Fruit fly (Drosophila melanogaster): Measurements from ENCODE around the gene CG31174.

Gene CG31174

DNA sequence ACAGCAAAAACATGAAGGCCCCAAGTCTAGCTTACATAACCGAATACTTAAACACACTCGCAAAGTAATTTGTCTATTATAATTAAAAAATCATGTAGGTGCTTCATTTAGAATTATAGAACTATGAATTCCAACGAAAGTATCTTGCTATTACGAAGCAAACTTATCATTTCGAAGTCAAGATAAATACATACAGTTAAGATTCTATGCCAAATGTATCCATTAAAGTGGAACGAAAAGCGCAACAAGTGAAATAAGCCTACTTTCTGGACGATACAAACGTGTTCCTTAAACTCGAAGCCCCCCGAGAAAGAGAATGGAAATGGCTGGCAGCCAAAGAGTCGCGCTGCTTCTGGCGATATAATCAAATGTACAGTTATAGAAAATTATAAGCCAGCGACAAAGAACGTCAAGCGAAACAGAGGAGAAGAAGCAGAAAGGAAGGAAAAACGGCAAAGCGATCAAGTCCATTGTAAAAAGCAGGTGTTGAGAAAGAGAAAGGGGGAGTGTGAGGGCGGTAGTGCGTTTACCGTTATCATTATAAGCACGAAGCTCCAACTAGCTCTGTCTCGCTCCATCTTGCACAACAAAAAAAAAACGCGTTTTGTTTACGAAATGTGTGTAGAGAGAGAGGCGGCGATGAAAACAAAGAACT is 16.6 kb downstream of the CG31174 start:
- TF ChIP-seq CTCF (optimal IDR thresholded peaks at IDR 0.05) = no peak
- no peak for TF ChIP-seq CG8478 (optimal IDR thresholded peaks at IDR 0.05)

dm6 chr3R:21851592-21852578 is 17.4 kb downstream of the CG31174 start:
- no peak for TF ChIP-seq CTCF (optimal IDR thresholded peaks at IDR 0.05)
- TF ChIP-seq CG8478 (optimal IDR thresholded peaks at IDR 0.05) = no peak

- TF ChIP-seq CTCF (optimal IDR thresholded peaks at IDR 0.05) = peak in 1 of 2 experiments; percentile 6
- no peak for TF ChIP-seq CG8478 (optimal IDR thresholded peaks at IDR 0.05)
These were observed 19.3 kb downstream of the CG31174 start for dm6 chr3R:21849988-21850460.

dm6 chr3R:21848987-21849442 is 20.3 kb downstream of the CG31174 start:
- TF ChIP-seq CTCF (optimal IDR thresholded peaks at IDR 0.05) = no peak
- no peak for TF ChIP-seq CG8478 (optimal IDR thresholded peaks at IDR 0.05)

- TF ChIP-seq CTCF (optimal IDR thresholded peaks at IDR 0.05) (no peak), CG8478 (optimal IDR thresholded peaks at IDR 0.05) (no peak)
These were observed 21.0 kb downstream of the CG31174 start for dm6 chr3R:21848271-21848670.

dm6 chr3R:21847438-21847837 is 21.9 kb downstream of the CG31174 start:
- TF ChIP-seq CG8478 (optimal IDR thresholded peaks at IDR 0.05) (no peak), CTCF (optimal IDR thresholded peaks at IDR 0.05) (no peak)

DNA sequence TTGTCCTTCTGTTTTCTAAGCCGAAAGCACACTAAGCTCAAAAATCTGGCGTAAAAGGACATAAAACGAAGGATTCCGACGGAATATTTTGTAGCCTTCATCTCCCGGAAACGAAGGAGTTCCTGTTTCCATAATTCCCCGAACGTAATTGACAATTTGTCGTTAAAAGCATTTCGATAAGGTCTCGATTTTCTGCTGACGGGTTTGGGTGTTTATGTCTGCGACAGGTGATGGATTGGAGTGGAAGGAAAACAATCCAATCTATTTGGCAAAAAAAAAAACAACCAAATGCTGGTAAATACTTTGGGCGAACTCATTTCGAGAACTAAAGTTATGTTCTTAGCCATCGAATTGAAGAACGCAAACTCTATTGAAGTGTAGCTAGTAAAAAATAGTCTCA is 22.8 kb downstream of the CG31174 start, which contains the start of gene Gr93d:
Gr93d (minus strand) TSS at position 101 of the 400 bp plus-strand sequence.
- no peak for TF ChIP-seq CTCF (optimal IDR thresholded peaks at IDR 0.05)
- no peak for TF ChIP-seq CG8478 (optimal IDR thresholded peaks at IDR 0.05)

- TF ChIP-seq CTCF (optimal IDR thresholded peaks at IDR 0.05) (no peak), CG8478 (optimal IDR thresholded peaks at IDR 0.05) (no peak)
These were observed 24.1 kb downstream of the CG31174 start, which contains the start of gene Gr93c for dm6 chr3R:21845165-21845564. Gene Gr93c, minus strand, starts transcription at chr3R:21845265.

- no peak for TF ChIP-seq CTCF (optimal IDR thresholded peaks at IDR 0.05)
- TF ChIP-seq CG8478 (optimal IDR thresholded peaks at IDR 0.05) = no peak
These were observed 25.6 kb downstream of the CG31174 start, which contains the start of gene Gr93b for dm6 chr3R:21843665-21844064. Gene Gr93b, minus strand, starts transcription at chr3R:21843765.

DNA sequence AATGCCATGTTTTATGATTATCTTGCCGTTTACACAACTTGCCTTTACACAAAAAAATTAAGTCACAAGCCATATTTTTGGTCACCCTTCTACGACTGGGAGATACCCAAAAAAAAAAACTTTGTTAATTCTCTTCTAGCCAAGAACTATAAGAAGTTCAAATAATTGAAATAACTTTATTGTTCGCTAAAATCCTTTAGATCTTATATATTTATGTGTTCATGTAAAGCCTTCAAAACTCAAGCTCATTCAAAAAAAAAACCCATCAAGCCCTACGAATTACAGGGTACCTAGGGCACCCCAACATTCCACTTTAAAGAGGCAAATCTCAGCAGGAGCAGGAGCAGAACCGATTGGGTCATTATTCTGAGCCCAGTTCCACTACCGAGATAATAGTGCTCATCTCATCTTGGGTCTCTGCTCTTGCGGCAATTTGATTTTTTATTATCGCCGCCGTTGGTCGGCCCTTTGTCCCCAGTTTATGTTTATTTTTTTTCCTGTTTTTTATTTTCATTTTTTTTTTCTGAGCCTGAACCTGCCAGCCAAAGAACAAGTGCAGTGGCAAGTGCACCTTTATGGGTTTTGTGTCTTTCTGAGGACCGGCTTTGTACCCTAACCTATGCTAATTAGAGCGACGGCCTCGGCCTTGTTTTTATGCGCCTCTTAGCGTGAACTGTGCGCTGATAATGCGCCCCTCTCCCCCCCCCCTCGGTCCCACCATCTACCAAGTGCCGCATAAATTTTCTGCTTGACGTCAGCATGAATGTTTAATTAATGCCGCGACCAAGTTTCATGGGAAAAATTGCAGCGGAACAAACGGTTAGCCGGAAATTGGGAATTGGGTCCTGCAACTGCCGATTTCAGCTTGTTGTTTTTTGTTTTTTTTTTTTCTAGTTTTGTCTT is 27.6 kb downstream of the CG31174 start:
- TF ChIP-seq CG8478 (optimal IDR thresholded peaks at IDR 0.05) (no peak), CTCF (optimal IDR thresholded peaks at IDR 0.05) (no peak)

dm6 chr3R:21840432-21840831 is 28.9 kb downstream of the CG31174 start:
- TF ChIP-seq CG8478 (optimal IDR thresholded peaks at IDR 0.05) = no peak

DNA sequence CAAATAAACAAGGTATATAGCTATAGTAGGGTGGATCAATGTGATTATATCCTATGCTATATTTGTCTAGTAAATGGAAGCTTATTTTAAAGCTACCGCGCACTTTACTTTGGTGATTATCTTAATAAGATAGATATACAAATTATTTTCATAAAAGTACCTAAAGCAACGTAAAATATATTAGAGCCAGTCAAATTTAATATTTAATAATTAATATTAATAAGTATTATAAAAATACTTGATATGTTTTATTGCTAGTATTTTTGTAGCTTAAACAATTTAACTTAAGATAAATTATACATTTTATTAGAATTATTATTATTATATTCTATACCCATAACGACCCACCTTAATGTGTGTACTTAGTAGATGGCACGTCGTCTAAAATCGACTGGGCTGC is 29.7 kb downstream of the CG31174 start:
- TF ChIP-seq CTCF (optimal IDR thresholded peaks at IDR 0.05) (no peak), CG8478 (optimal IDR thresholded peaks at IDR 0.05) (no peak)

dm6 chr3R:21838505-21838956 is 30.8 kb downstream of the CG31174 start:
- TF ChIP-seq CTCF (optimal IDR thresholded peaks at IDR 0.05) (no peak), CG8478 (optimal IDR thresholded peaks at IDR 0.05) (no peak)
